Worm (Caenorhabditis elegans) whole organism, L3 larva: ENCODE results near the gene glt-1.
A peak's percentile ranks its signal among the peaks of the same experiment; 100 is the strongest.

Experiments
- ama-1 ChIP-seq: fragments of 150-350 bp; optimal IDR thresholded peaks from 2 replicates; lab custom pipeline; 2018
- ceh-28 ChIP-seq: fragments of 150-350 bp; optimal IDR thresholded peaks from 2 replicates; lab custom pipeline; 2014; ENCODE audit warnings: missing biosample characterization, missing genetic modification reagents, missing genetic modification characterization
- ceh-82 ChIP-seq: fragments of 150-350 bp; optimal IDR thresholded peaks from 2 replicates; lab custom pipeline; 2014; ENCODE audit warnings: missing biosample characterization, missing genetic modification characterization
- ceh-9 ChIP-seq: sonication (generic microtip); optimal IDR thresholded peaks from 2 replicates; lab custom pipeline; 2018; ENCODE audit warnings: missing biosample characterization, missing genetic modification characterization
- egl-27 ChIP-seq: sonication (generic microtip); optimal IDR thresholded peaks from 4 replicates; lab custom pipeline; 2017; ENCODE audit warnings: missing biosample characterization, missing genetic modification reagents, missing genetic modification characterization
- egl-5 ChIP-seq: fragments of 150-350 bp; optimal IDR thresholded peaks from 2 replicates; lab custom pipeline; 2017; ENCODE audit warnings: missing biosample characterization, missing genetic modification reagents, missing genetic modification characterization, inconsistent platforms
- elt-2 ChIP-seq: sonication (generic microtip); optimal IDR thresholded peaks from 2 replicates; lab custom pipeline; 2016; ENCODE audit warnings: missing genetic modification reagents, mild to moderate bottlenecking, missing genetic modification characterization, missing compliant biosample characterization
- elt-3 ChIP-seq, 3 experiments: fragments of 150-350 bp in 1 of 3; sonication (generic microtip) in 2 of 3; optimal IDR thresholded peaks; 2 replicates in 2 of 3; 4 replicates in 1 of 3; lab custom pipeline; 2014 to 2017; ENCODE audit warnings: missing biosample characterization in 3 of 3, missing genetic modification characterization in 3 of 3
- eor-1 ChIP-seq, 2 experiments: fragments of 150-350 bp; optimal IDR thresholded peaks; 2 replicates each; lab custom pipeline; 2014 to 2018; ENCODE audit warnings: missing biosample characterization in 2 of 2, missing genetic modification characterization in 2 of 2
- fkh-2 ChIP-seq: fragments of 150-350 bp; optimal IDR thresholded peaks from 2 replicates; lab custom pipeline; 2014; ENCODE audit warnings: missing biosample characterization, missing genetic modification reagents, missing genetic modification characterization
- fos-1 ChIP-seq: fragments of 150-350 bp; optimal IDR thresholded peaks from 2 replicates; lab custom pipeline; 2014; ENCODE audit warnings: missing biosample characterization, missing genetic modification characterization
- hmg-11 ChIP-seq: sonication (generic microtip); optimal IDR thresholded peaks from 2 replicates; lab custom pipeline; 2016; ENCODE audit warnings: missing genetic modification characterization, missing compliant biosample characterization
- jun-1 ChIP-seq: fragments of 150-350 bp; optimal IDR thresholded peaks from 2 replicates; lab custom pipeline; 2014; ENCODE audit warnings: missing biosample characterization, missing genetic modification reagents, missing genetic modification characterization
- lin-15B ChIP-seq: fragments of 150-350 bp; optimal IDR thresholded peaks from 2 replicates; lab custom pipeline; 2014; ENCODE audit warnings: missing biosample characterization, missing genetic modification characterization
- lin-39 ChIP-seq: fragments of 150-350 bp; optimal IDR thresholded peaks from 2 replicates; lab custom pipeline; 2018; ENCODE audit warnings: missing biosample characterization, missing genetic modification reagents, missing genetic modification characterization
- lsy-12 ChIP-seq: sonication (generic microtip); optimal IDR thresholded peaks from 2 replicates; lab custom pipeline; 2016; ENCODE audit warnings: mild to moderate bottlenecking, missing genetic modification characterization, missing compliant biosample characterization
- mdl-1 ChIP-seq: fragments of 150-350 bp; optimal IDR thresholded peaks from 2 replicates; lab custom pipeline; 2014; ENCODE audit warnings: missing biosample characterization, missing genetic modification characterization
- mml-1 ChIP-seq: fragments of 150-350 bp; sonication (generic microtip); optimal IDR thresholded peaks from 3 replicates; lab custom pipeline; 2014; ENCODE audit warnings: missing biosample characterization, missing genetic modification characterization
- nhr-11 ChIP-seq: fragments of 150-350 bp; optimal IDR thresholded peaks from 2 replicates; lab custom pipeline; 2014; ENCODE audit warnings: missing biosample characterization, missing genetic modification characterization
- nhr-23 ChIP-seq: fragments of 150-350 bp; optimal IDR thresholded peaks from 2 replicates; lab custom pipeline; 2014; ENCODE audit warnings: missing biosample characterization, missing genetic modification reagents, missing genetic modification characterization
- nhr-25 ChIP-seq: sonication (generic microtip); optimal IDR thresholded peaks from 2 replicates; lab custom pipeline; 2017; ENCODE audit warnings: missing biosample characterization, missing genetic modification characterization
- nhr-28 ChIP-seq: fragments of 150-350 bp; optimal IDR thresholded peaks from 2 replicates; lab custom pipeline; 2014; ENCODE audit warnings: missing biosample characterization, missing genetic modification characterization
- nhr-43 ChIP-seq: sonication (generic microtip); optimal IDR thresholded peaks from 2 replicates; lab custom pipeline; 2016; ENCODE audit warnings: mild to moderate bottlenecking, missing genetic modification characterization, missing compliant biosample characterization; ENCODE audit not compliant: poor library complexity, severe bottlenecking
- nhr-76 ChIP-seq: fragments of 150-350 bp; sonication (generic microtip); optimal IDR thresholded peaks from 5 replicates; lab custom pipeline; 2014; ENCODE audit warnings: missing biosample characterization, missing genetic modification characterization
- nhr-77 ChIP-seq: fragments of 150-350 bp; optimal IDR thresholded peaks from 2 replicates; lab custom pipeline; 2014; ENCODE audit warnings: missing biosample characterization, missing genetic modification characterization
- pha-4 ChIP-seq: fragments of 150-350 bp; optimal IDR thresholded peaks from 2 replicates; lab custom pipeline; 2014; ENCODE audit warnings: missing biosample characterization, missing genetic modification reagents, missing genetic modification characterization
- pqm-1 ChIP-seq: fragments of 150-350 bp; optimal IDR thresholded peaks from 2 replicates; lab custom pipeline; 2017; ENCODE audit warnings: missing biosample characterization, missing genetic modification characterization, inconsistent platforms
- skn-1 ChIP-seq: fragments of 150-350 bp; optimal IDR thresholded peaks from 2 replicates; lab custom pipeline; 2014; ENCODE audit warnings: missing biosample characterization, missing genetic modification characterization
- snpc-4 ChIP-seq: fragments of 150-350 bp; optimal IDR thresholded peaks from 2 replicates; lab custom pipeline; 2014; ENCODE audit warnings: missing biosample characterization, missing genetic modification characterization
- unc-39 ChIP-seq: sonication (generic microtip); optimal IDR thresholded peaks from 4 replicates; lab custom pipeline; 2017; ENCODE audit warnings: missing biosample characterization, missing genetic modification characterization
- unc-62 ChIP-seq: fragments of 150-350 bp; sonication (generic microtip); optimal IDR thresholded peaks from 4 replicates; lab custom pipeline; 2014; ENCODE audit warnings: missing biosample characterization, missing genetic modification reagents, missing genetic modification characterization
- ztf-11 ChIP-seq: fragments of 150-350 bp; optimal IDR thresholded peaks from 2 replicates; lab custom pipeline; 2014; ENCODE audit warnings: missing biosample characterization, missing genetic modification characterization
- ztf-4 ChIP-seq: fragments of 150-350 bp; optimal IDR thresholded peaks from 2 replicates; lab custom pipeline; 2014; ENCODE audit warnings: missing biosample characterization, missing genetic modification characterization

Gene glt-1

DNA sequence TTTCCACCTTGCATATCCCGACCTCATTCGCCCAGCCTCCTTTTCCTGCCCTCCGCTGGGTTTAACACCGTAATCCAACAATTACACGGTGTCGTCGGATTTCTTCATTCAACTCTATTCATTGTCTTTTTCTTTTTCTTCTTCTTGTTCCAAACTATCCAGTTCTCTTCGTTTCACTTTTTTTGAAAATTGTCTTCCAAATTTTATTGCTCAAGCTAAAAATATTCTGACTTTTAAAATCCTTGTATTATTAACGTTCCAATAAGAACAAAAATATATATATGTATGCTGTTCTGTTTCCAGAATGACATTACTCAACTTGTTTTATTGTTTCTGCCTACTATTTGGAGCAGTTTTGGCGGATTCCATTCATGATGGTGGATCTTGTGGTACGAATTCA lies 15.9 kb upstream of the glt-1 start, which contains the start of gene wrt-6:
TSS of gene wrt-6 (plus strand) at position 301 of the 400 bp plus-strand sequence.
- TF ChIP-seq lsy-12 (tag; lab: Kevin White, UChicago): no peak

DNA sequence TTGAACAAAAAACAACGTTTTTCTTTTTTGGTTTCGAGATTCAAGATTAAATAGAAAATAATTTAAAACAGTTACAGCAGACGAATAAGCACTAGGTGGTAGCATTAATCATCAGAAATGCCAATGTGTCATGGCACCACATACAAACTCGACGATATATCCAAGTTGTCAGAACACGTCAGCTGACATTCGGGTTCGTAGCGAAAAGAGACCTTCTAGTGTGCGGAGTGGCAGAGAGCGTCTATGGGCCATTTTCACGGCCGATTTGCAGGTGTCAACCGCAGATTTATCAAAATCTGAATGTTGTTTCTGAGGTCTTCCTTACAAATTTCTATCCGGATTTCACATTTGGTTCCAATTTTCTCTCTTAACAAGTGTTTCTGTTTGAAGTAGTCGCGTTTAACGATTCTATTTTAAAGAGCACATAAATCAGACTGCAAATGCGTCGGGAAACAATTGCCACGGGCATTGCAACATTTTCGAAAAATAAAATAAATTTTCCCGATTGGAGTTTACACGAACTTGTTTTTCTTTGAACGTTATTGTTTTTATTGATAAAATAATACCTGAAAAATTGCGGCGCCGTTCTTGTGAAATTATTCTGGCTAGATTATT lies 7.6 kb upstream of the glt-1 start:
- TF ChIP-seq egl-5 (tag; lab: Kevin White, UChicago) (peak; percentile 24), lin-39 (tag; lab: Kevin White, UChicago) (peak; percentile 12), ztf-4 (tag; lab: Kevin White, UChicago) (no peak)
- TF ChIP-seq, all 47 proteins: peak for 2

DNA sequence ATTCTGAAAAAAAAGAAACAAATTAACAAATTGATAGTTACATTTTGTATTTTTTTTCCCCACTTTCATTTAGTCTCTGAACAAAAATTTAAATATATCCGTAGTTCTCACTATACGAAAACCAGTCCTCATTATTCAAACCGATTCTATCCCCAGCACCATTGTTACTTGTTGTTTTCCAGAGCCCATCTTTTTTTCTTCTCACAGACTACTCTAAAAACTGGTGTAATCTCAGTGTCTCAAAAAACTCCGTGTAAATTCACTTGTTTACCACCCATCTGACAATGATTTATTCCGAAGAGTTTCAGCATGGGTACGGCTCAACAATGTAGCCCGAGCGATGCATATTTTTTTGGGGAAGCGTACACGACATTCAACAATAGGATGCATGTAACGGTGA lies 6.8 kb upstream of the glt-1 start, which contains the start of gene C12D12.3:
TSS of gene C12D12.3 (plus strand) at position 301 of the 400 bp plus-strand sequence.
- TF ChIP-seq nhr-11 (tag; lab: Kevin White, UChicago): no peak
- no peak for TF ChIP-seq fos-1
- no peak for TF ChIP-seq nhr-77 (tag; lab: Kevin White, UChicago)
- no peak for TF ChIP-seq nhr-25 (tag; lab: Kevin White, UChicago)
- no peak for TF ChIP-seq hmg-11 (tag; lab: Kevin White, UChicago)
- no peak for TF ChIP-seq ztf-4 (tag; lab: Kevin White, UChicago)
- no peak for TF ChIP-seq skn-1 (tag; lab: Kevin White, UChicago)
- TF ChIP-seq lin-15B (tag; lab: Kevin White, UChicago): no peak
- no peak for TF ChIP-seq nhr-76
- TF ChIP-seq pqm-1 (tag; lab: Kevin White, UChicago): no peak
- TF ChIP-seq mdl-1 (tag; lab: Kevin White, UChicago): no peak
- TF ChIP-seq lsy-12 (tag; lab: Kevin White, UChicago): no peak
- TF ChIP-seq pha-4 (tag; lab: Kevin White, UChicago): no peak
- TF ChIP-seq nhr-43 (tag; lab: Kevin White, UChicago): no peak

DNA sequence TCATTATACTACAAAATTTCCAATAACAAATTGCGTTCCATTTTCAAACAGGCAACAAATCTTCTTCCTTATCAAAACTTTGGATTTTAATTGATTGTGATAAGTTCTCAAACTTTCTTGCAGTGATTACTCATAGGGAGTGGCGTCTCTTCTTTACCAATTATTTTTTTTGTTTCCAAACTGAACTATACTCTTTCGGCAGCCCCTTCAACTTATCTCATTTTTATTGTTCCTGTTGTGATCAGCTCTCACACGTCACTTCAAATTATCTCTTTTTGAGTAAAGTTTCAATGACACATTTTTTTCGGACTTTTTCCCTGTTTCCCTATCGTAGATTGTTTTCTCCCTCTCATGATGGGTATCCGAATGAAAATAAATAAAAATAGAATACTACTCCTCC lies 3.4 kb upstream of the glt-1 start:
- TF ChIP-seq nhr-23 (tag; lab: Kevin White, UChicago) (no peak), lin-39 (tag; lab: Kevin White, UChicago) (no peak), egl-27 (tag; lab: Kevin White, UChicago) (no peak), mml-1 (tag; lab: Kevin White, UChicago) (no peak), snpc-4 (tag; lab: Kevin White, UChicago) (no peak), eor-1 (tag; optimal IDR thresholded peaks at IDR 0.05; lab: Kevin White, UChicago) (no peak), lin-15B (tag; lab: Kevin White, UChicago) (no peak), nhr-11 (tag; lab: Kevin White, UChicago) (no peak), ceh-9 (tag; lab: Kevin White, UChicago) (no peak), unc-39 (tag; lab: Kevin White, UChicago) (no peak), jun-1 (tag; lab: Kevin White, UChicago) (no peak), nhr-25 (tag; lab: Kevin White, UChicago) (no peak), nhr-28 (tag; lab: Kevin White, UChicago) (no peak)

DNA sequence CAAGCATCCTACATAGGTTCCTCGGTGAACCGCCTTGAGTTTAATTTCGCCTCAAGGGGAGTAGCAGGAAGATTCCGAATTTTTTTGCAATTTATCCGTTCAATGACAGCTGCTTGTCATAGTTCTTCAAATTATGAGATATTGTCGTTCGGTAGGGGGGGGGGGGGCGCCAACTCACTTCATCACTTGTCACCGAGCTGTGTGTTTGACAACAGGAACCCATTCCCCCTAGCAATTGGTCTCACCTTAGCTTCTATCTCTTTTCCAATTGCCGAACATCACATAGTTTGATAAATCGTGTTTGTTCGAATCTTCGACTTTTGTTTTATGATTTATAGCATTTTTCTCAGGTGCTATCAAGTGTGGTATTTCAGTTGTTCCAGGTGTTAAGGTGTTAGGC lies 1.2 kb upstream of the glt-1 start:
- TF ChIP-seq nhr-76: no peak
- TF ChIP-seq ceh-28 (tag; lab: Kevin White, UChicago): no peak
- no peak for TF ChIP-seq elt-3 (tag; optimal IDR thresholded peaks at IDR 0.05; lab: Kevin White, UChicago)
- TF ChIP-seq snpc-4 (tag; lab: Kevin White, UChicago): no peak
- TF ChIP-seq pqm-1 (tag; lab: Kevin White, UChicago): no peak
- peak; percentile 38 for TF ChIP-seq egl-5 (tag; lab: Kevin White, UChicago)
- TF ChIP-seq unc-62 (GFP tag; lab: Kevin White, UChicago): peak; percentile 1
- TF ChIP-seq nhr-11 (tag; lab: Kevin White, UChicago): no peak

DNA sequence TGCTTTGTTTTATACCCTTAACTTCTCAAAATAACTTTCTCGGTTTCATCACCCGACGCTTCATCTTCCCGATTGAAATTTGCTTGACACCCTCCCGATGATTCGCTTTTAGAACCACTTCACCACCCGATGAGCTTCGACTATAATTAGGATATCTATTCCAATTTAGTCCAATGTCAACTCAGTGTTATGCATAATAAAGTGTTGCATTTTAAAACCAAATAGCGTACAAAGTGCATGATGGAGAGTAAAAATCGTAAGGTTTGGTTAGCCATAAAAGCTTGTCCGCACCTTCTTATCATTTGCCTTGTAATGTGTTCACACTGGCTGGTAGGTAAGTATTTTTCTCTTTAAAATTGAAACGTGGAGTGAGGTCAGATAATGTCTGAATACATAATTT lies 3.1 kb downstream of the glt-1 start, which contains the start of gene C12D12.1:
TSS of gene C12D12.1 (plus strand) at position 301 of the 400 bp plus-strand sequence.
- TF ChIP-seq lin-39 (tag; lab: Kevin White, UChicago) (no peak), skn-1 (tag; lab: Kevin White, UChicago) (no peak), pqm-1 (tag; lab: Kevin White, UChicago) (peak; percentile 16), ceh-82 (no peak), nhr-76 (no peak), fkh-2 (tag; lab: Kevin White, UChicago) (no peak), elt-2 (tag; lab: Kevin White, UChicago) (peak; percentile 24), snpc-4 (tag; lab: Kevin White, UChicago) (no peak), ztf-11 (no peak), ama-1 (no peak), nhr-23 (tag; lab: Kevin White, UChicago) (no peak)
